Fruit fly (Drosophila melanogaster) whole organism, embryonic: ENCODE results near the gene CG17190.

ENCODE experiments used
- Antp ChIP-seq: fragments of 200-800 bp; sonication (Bioruptor generic); optimal IDR thresholded peaks from 3 replicates; lab custom pipeline; 2016; ENCODE audit warnings: missing biosample characterization, missing genetic modification characterization
- CG13894 ChIP-seq: fragments of 200-800 bp; sonication (Bioruptor generic); optimal IDR thresholded peaks from 3 replicates; lab custom pipeline; 2018; ENCODE audit warnings: missing biosample characterization, mild to moderate bottlenecking, missing genetic modification characterization, moderate library complexity
- CG15479 ChIP-seq: fragments of 200-800 bp; sonication (Bioruptor generic); optimal IDR thresholded peaks from 3 replicates; lab custom pipeline; 2019; ENCODE audit warnings: missing biosample characterization, mild to moderate bottlenecking, missing genetic modification characterization, moderate library complexity
- CG15601 ChIP-seq: fragments of 200-800 bp; sonication (Bioruptor generic); optimal IDR thresholded peaks from 3 replicates; lab custom pipeline; 2019; ENCODE audit warnings: missing biosample characterization, mild to moderate bottlenecking, missing genetic modification characterization, moderate library complexity
- CG16779 ChIP-seq: fragments of 200-800 bp; sonication (Bioruptor generic); IDR thresholded peaks from 2 replicates; pipeline ENCODE4 v1.3.6; 2022; ENCODE audit warnings: missing biosample characterization, missing genetic modification characterization
- CG16813 ChIP-seq: fragments of 200-800 bp; sonication (Bioruptor generic); IDR thresholded peaks from 3 replicates; pipeline ENCODE4 v1.3.6; 2022; ENCODE audit warnings: missing biosample characterization, missing genetic modification characterization; ENCODE audit not compliant: partially characterized antibody
- CG17359 ChIP-seq: fragments of 200-800 bp; sonication (Bioruptor generic); optimal IDR thresholded peaks from 3 replicates; lab custom pipeline; 2018; ENCODE audit warnings: missing biosample characterization, mild to moderate bottlenecking, missing genetic modification characterization, moderate library complexity
- CG17361 ChIP-seq: fragments of 200-800 bp; sonication (Bioruptor generic); IDR thresholded peaks from 3 replicates; pipeline ENCODE4 v1.3.6; 2022; ENCODE audit warnings: missing biosample characterization, missing genetic modification characterization
- CG2199 ChIP-seq: fragments of 200-800 bp; sonication (Bioruptor generic); IDR thresholded peaks from 3 replicates; pipeline ENCODE4 v1.3.6; 2022; ENCODE audit warnings: missing biosample characterization, missing genetic modification characterization
- CG31388 ChIP-seq: fragments of 200-800 bp; sonication (Bioruptor generic); optimal IDR thresholded peaks from 2 replicates; lab custom pipeline; 2016; ENCODE audit warnings: missing biosample characterization, missing genetic modification characterization
- CG34422 ChIP-seq: fragments of 200-800 bp; sonication (Bioruptor generic); IDR thresholded peaks from 3 replicates; pipeline ENCODE4 v1.3.6; 2022; ENCODE audit warnings: missing biosample characterization, missing genetic modification characterization
- CG4360 ChIP-seq: fragments of 200-800 bp; sonication (Bioruptor generic); IDR thresholded peaks from 2 replicates; pipeline ENCODE4 v1.3.6; 2022; ENCODE audit warnings: missing biosample characterization, missing genetic modification characterization
- CG5245 ChIP-seq: fragments of 200-800 bp; sonication (Bioruptor generic); optimal IDR thresholded peaks from 3 replicates; lab custom pipeline; 2016; ENCODE audit warnings: missing biosample characterization, missing genetic modification characterization
- CG8924 ChIP-seq: fragments of 200-800 bp; optimal IDR thresholded peaks from 3 replicates; lab custom pipeline; 2019; ENCODE audit warnings: missing biosample characterization, mild to moderate bottlenecking, missing genetic modification characterization, moderate library complexity
- CG9437 ChIP-seq: fragments of 200-800 bp; sonication (Bioruptor generic); optimal IDR thresholded peaks from 2 replicates; lab custom pipeline; 2018; ENCODE audit warnings: missing biosample characterization, mild to moderate bottlenecking, missing genetic modification characterization
- CG9727 ChIP-seq: fragments of 200-800 bp; sonication (Bioruptor generic); optimal IDR thresholded peaks from 3 replicates; lab custom pipeline; 2017; ENCODE audit warnings: missing biosample characterization, mild to moderate bottlenecking, missing genetic modification characterization
- CG9876 ChIP-seq: fragments of 200-800 bp; sonication (Bioruptor generic); optimal IDR thresholded peaks from 2 replicates; lab custom pipeline; 2016; ENCODE audit warnings: missing biosample characterization, missing genetic modification characterization
- D ChIP-seq, 2 experiments: fragments of 200-800 bp in 1 of 2; fragments of >200 bp in 1 of 2; sonication (Bioruptor generic) in 1 of 2; optimal IDR thresholded peaks; 2 replicates in 1 of 2; 3 replicates in 1 of 2; lab custom pipeline; 2017; ENCODE audit warnings: mild to moderate bottlenecking in 1 of 2, missing biosample characterization in 1 of 2, missing genetic modification characterization in 1 of 2, missing genetic modification reagents in 1 of 2
- Ets65A ChIP-seq: fragments of 200-800 bp; sonication (Bioruptor generic); peaks from one replicate; lab custom pipeline; 2016; ENCODE audit warnings: missing biosample characterization, missing genetic modification characterization
- Fer2 ChIP-seq: fragments of 200-800 bp; sonication (Bioruptor generic); optimal IDR thresholded peaks from 2 replicates; lab custom pipeline; 2018; ENCODE audit warnings: missing biosample characterization, mild to moderate bottlenecking, missing genetic modification characterization, moderate library complexity
- Hey ChIP-seq: fragments of 200-800 bp; sonication (Bioruptor generic); optimal IDR thresholded peaks from 3 replicates; lab custom pipeline; 2018; ENCODE audit warnings: missing biosample characterization, mild to moderate bottlenecking, missing genetic modification characterization
- Jarid2 ChIP-seq: fragments of 200-800 bp; sonication (Bioruptor generic); optimal IDR thresholded peaks from 3 replicates; lab custom pipeline; 2017; ENCODE audit warnings: mild to moderate bottlenecking, missing biosample characterization, missing genetic modification reagents, missing genetic modification characterization
- Kr ChIP-seq: fragments of 200-800 bp; sonication (Bioruptor generic); optimal IDR thresholded peaks from 2 replicates; lab custom pipeline; 2017; ENCODE audit warnings: missing biosample characterization, mild to moderate bottlenecking, missing genetic modification characterization
- Lhr ChIP-seq: fragments of 200-800 bp; sonication (Bioruptor generic); optimal IDR thresholded peaks from 3 replicates; lab custom pipeline; 2017; ENCODE audit warnings: mild to moderate bottlenecking, missing biosample characterization, missing genetic modification reagents, missing genetic modification characterization
- Med ChIP-seq: fragments of 200-800 bp; sonication (Bioruptor generic); peaks from one replicate; lab custom pipeline; 2016; ENCODE audit warnings: missing biosample characterization, missing genetic modification characterization, mild to moderate bottlenecking, inconsistent platforms, moderate library complexity
- Mrtf ChIP-seq: fragments of 200-800 bp; sonication (Bioruptor generic); IDR thresholded peaks from 3 replicates; pipeline ENCODE4 v1.3.6; 2022; ENCODE audit warnings: missing biosample characterization, missing genetic modification characterization
- NC2β ChIP-seq: fragments of 200-800 bp; sonication (Bioruptor generic); optimal IDR thresholded peaks from 2 replicates; lab custom pipeline; 2016; ENCODE audit warnings: missing biosample characterization, missing genetic modification characterization
- Scr ChIP-seq: fragments of 200-800 bp; sonication (Bioruptor generic); IDR thresholded peaks from 2 replicates; pipeline ENCODE4 v1.3.6; 2022; ENCODE audit warnings: missing biosample characterization, missing genetic modification characterization; ENCODE audit not compliant: partially characterized antibody
- ase ChIP-seq: fragments of 200-800 bp; sonication (Bioruptor generic); IDR thresholded peaks from 3 replicates; pipeline ENCODE4 v1.3.6; 2022; ENCODE audit warnings: missing biosample characterization, missing genetic modification characterization
- bigmax ChIP-seq: fragments of 200-800 bp; sonication (Bioruptor generic); optimal IDR thresholded peaks from 2 replicates; lab custom pipeline; 2018; ENCODE audit warnings: missing biosample characterization, mild to moderate bottlenecking, missing genetic modification characterization
- chinmo ChIP-seq: fragments of 200-800 bp; sonication (Bioruptor generic); IDR thresholded peaks from 4 replicates; pipeline ENCODE4 v1.3.6; 2022; ENCODE audit warnings: missing biosample characterization, missing genetic modification characterization; ENCODE audit not compliant: partially characterized antibody
- crc ChIP-seq: fragments of 200-800 bp; sonication (Bioruptor generic); optimal IDR thresholded peaks from 2 replicates; lab custom pipeline; 2016; ENCODE audit warnings: missing biosample characterization, missing genetic modification characterization
- ems ChIP-seq: fragments of 200-800 bp; sonication (Bioruptor generic); optimal IDR thresholded peaks from 3 replicates; lab custom pipeline; 2016; ENCODE audit warnings: missing biosample characterization, missing genetic modification characterization
- exex ChIP-seq: fragments of 200-800 bp; sonication (Bioruptor generic); optimal IDR thresholded peaks from 4 replicates; lab custom pipeline; 2018; ENCODE audit warnings: missing biosample characterization, mild to moderate bottlenecking, missing genetic modification characterization, moderate library complexity
- hth ChIP-seq: fragments of >200 bp; optimal IDR thresholded peaks from 2 replicates; lab custom pipeline; 2017; ENCODE audit warnings: inconsistent platforms
- lab ChIP-seq: fragments of 200-800 bp; sonication (Bioruptor generic); optimal IDR thresholded peaks from 3 replicates; lab custom pipeline; 2017; ENCODE audit warnings: missing biosample characterization, missing genetic modification characterization, mild to moderate bottlenecking, moderate library complexity, missing genetic modification reagents
- onecut ChIP-seq: fragments of 200-800 bp; sonication (Bioruptor generic); IDR thresholded peaks from 2 replicates; pipeline ENCODE4 v1.3.6; 2022; ENCODE audit warnings: missing biosample characterization, missing genetic modification characterization
- pho ChIP-seq: fragments of 200-800 bp; sonication (Bioruptor generic); optimal IDR thresholded peaks from 2 replicates; lab custom pipeline; 2016; ENCODE audit warnings: missing biosample characterization, missing genetic modification characterization
- pros ChIP-seq: fragments of 200-800 bp; sonication (Bioruptor generic); optimal IDR thresholded peaks from 3 replicates; lab custom pipeline; 2019; ENCODE audit warnings: missing biosample characterization, mild to moderate bottlenecking, missing genetic modification characterization, moderate library complexity
- psq ChIP-seq: fragments of 200-800 bp; sonication (Bioruptor generic); optimal IDR thresholded peaks from 2 replicates; lab custom pipeline; 2017; ENCODE audit warnings: missing biosample characterization, missing genetic modification characterization
- sim ChIP-seq: fragments of 200-800 bp; sonication (Bioruptor generic); IDR thresholded peaks from 2 replicates; pipeline ENCODE4 v1.3.6; 2022; ENCODE audit warnings: missing biosample characterization, missing genetic modification characterization
- tin ChIP-seq: fragments of 200-800 bp; sonication (Bioruptor generic); optimal IDR thresholded peaks from 3 replicates; lab custom pipeline; 2016; ENCODE audit warnings: missing biosample characterization, missing genetic modification characterization
- tna ChIP-seq: fragments of 200-800 bp; sonication (Bioruptor generic); IDR thresholded peaks from 2 replicates; pipeline ENCODE4 v1.3.6; 2022; ENCODE audit warnings: missing biosample characterization, missing genetic modification characterization; ENCODE audit not compliant: partially characterized antibody
- yki ChIP-seq: fragments of >200 bp; optimal IDR thresholded peaks from 3 replicates; lab custom pipeline; 2018

The CG17190 gene

DNA sequence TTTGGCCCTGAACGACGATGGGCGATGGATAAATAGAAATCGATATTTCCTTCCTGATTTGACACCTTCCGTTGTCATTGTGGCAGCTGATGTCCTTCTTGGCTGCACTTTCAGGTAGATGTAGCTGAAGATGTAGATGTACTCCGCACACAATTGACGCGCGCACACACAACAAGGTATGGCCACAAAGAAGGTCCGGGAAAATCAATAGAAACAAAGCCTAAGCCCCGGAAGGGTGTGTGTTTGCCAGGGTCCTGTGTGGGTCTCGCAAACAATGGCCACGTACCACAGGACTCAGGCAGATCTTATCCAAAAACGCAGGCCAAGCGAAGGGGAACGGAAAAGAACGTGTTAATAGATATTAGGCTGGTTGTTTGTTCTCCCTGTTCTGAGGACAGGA, 17.9 kb downstream of the CG17190 start (continued):
- TF ChIP-seq pros (peak; percentile 71), CG34422 (no peak), Med (GFP tag; lab: Kevin White, UChicago) (peak; percentile 1), ase (GFP tag; lab: Robert Waterston, UW) (no peak), CG8924 (peak; percentile 13), psq (no peak), Kr (GFP tag; lab: Kevin White, UChicago) (peak; percentile 89), pho (GFP tag; lab: Kevin White, UChicago) (no peak), sim (GFP tag; lab: Robert Waterston, UW) (no peak), CG5245 (GFP tag; lab: Kevin White, UChicago) (no peak), CG17361 (no peak), NC2β (GFP tag; lab: Kevin White, UChicago) (no peak), CG17359 (tag; lab: Kevin White, UChicago) (no peak), CG15601 (tag; lab: Kevin White, UChicago) (no peak), D (optimal IDR thresholded peaks at IDR 0.05; lab: Kevin White, UChicago) (peak; percentile 99), D (GFP tag; optimal IDR thresholded peaks at IDR 0.05; lab: Kevin White, UChicago) (peak; percentile 34), CG16813 (GFP tag; lab: Robert Waterston, UW) (no peak), chinmo (no peak), Mrtf (GFP tag; lab: Robert Waterston, UW) (no peak), Lhr (GFP tag; lab: Kevin White, UChicago) (no peak), CG13894 (tag; lab: Kevin White, UChicago) (peak; percentile 33), CG9727 (GFP tag; lab: Kevin White, UChicago) (no peak), onecut (GFP tag; lab: Robert Waterston, UW) (peak; percentile 84), yki (no peak), CG16779 (GFP tag; lab: Robert Waterston, UW) (no peak), CG15479 (peak; percentile 77), CG9437 (GFP tag; lab: Kevin White, UChicago) (no peak), Fer2 (tag; lab: Kevin White, UChicago) (no peak), tin (GFP tag; lab: Kevin White, UChicago) (no peak), ems (GFP tag; lab: Kevin White, UChicago) (no peak), Antp (GFP tag; lab: Kevin White, UChicago) (no peak), hth (lab: Kevin White, UChicago) (no peak), bigmax (no peak)

DNA sequence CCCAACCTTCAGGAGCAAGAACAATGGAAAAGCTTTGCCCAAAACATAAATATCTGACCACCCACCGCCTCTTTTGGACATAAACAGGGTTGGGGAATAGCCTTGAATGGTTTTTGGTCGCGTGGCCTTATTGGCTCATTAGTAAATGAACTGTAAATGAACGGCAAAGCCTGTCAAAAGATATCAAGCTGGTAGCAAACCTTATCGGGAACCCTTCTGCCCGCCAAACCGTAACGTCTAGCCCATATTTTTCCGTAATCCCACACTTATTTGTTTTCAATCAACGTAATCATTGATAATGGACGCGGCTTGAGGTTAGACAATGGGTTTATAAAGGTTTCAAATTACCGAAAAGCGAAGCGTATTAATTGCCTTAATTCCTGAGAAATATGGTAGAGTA, 27.9 kb downstream of the CG17190 start:
- no peak for TF ChIP-seq crc (GFP tag; lab: Kevin White, UChicago)
- no peak for TF ChIP-seq CG4360 (GFP tag; lab: Robert Waterston, UW)
- TF ChIP-seq Ets65A (GFP tag; lab: Kevin White, UChicago): peak; percentile 75
- TF ChIP-seq tna: no peak
- TF ChIP-seq CG31388 (GFP tag; lab: Kevin White, UChicago): no peak
- no peak for TF ChIP-seq Scr (GFP tag; lab: Robert Waterston, UW)
- TF ChIP-seq tin (GFP tag; lab: Kevin White, UChicago): no peak
- TF ChIP-seq exex: peak; percentile 12
- no peak for TF ChIP-seq CG2199 (GFP tag; lab: Robert Waterston, UW)
- TF ChIP-seq Hey (tag; lab: Kevin White, UChicago): peak; percentile 45
- no peak for TF ChIP-seq Jarid2 (GFP tag; lab: Kevin White, UChicago)
- TF ChIP-seq lab (GFP tag; lab: Kevin White, UChicago): peak; percentile 51
- no peak for TF ChIP-seq CG9876
